Fruit fly (Drosophila melanogaster) whole organism, pupa: Measurements from ENCODE around the gene CG34433.

ENCODE experiments used
- CG10348 ChIP-seq: fragments of 200-800 bp; sonication (Bioruptor generic); IDR thresholded peaks from 2 replicates; pipeline ENCODE4 v1.3.6; 2022; ENCODE audit warnings: missing biosample characterization, missing genetic modification characterization
- CG4496 ChIP-seq: fragments of 200-800 bp; sonication (Bioruptor generic); IDR thresholded peaks from 3 replicates; pipeline ENCODE4 v1.3.6; 2022; ENCODE audit warnings: missing biosample characterization, missing genetic modification characterization
- CG8159 ChIP-seq: fragments of 200-800 bp; sonication (Bioruptor generic); optimal IDR thresholded peaks from 3 replicates; lab custom pipeline; 2018; ENCODE audit warnings: missing biosample characterization, mild to moderate bottlenecking, missing genetic modification characterization, moderate library complexity
- CG9948 ChIP-seq: fragments of 200-800 bp; sonication (Bioruptor generic); optimal IDR thresholded peaks from 2 replicates; lab custom pipeline; 2018; ENCODE audit warnings: missing biosample characterization, mild to moderate bottlenecking, missing genetic modification characterization, moderate library complexity
- Pif1A ChIP-seq: fragments of 200-800 bp; sonication (Bioruptor generic); optimal IDR thresholded peaks from 3 replicates; lab custom pipeline; 2016; ENCODE audit warnings: missing biosample characterization, missing genetic modification characterization
- Snoo ChIP-seq: fragments of 200-800 bp; sonication (Bioruptor generic); optimal IDR thresholded peaks from 3 replicates; lab custom pipeline; 2017; ENCODE audit warnings: missing biosample characterization, mild to moderate bottlenecking, missing genetic modification characterization, inconsistent platforms
- fd96Ca ChIP-seq: fragments of 200-800 bp; sonication (Bioruptor generic); IDR thresholded peaks from 3 replicates; pipeline ENCODE4 v1.3.6; 2022; ENCODE audit warnings: missing biosample characterization, missing genetic modification characterization
- gl ChIP-seq: fragments of 200-800 bp; sonication (Bioruptor generic); optimal IDR thresholded peaks from 2 replicates; lab custom pipeline; 2018; ENCODE audit warnings: missing biosample characterization, mild to moderate bottlenecking, missing genetic modification characterization

- TF ChIP-seq gl (tag; lab: Kevin White, UChicago) = no peak
- TF ChIP-seq CG9948 (tag; lab: Kevin White, UChicago) = no peak
- no peak for TF ChIP-seq CG4496 (GFP tag; lab: Robert Waterston, UW)
- TF ChIP-seq fd96Ca = no peak
- no peak for TF ChIP-seq CG8159 (tag; lab: Kevin White, UChicago)
- no peak for TF ChIP-seq CG10348 (GFP tag; lab: Robert Waterston, UW)
- TF ChIP-seq Snoo (tag; lab: Kevin White, UChicago) = no peak
- TF ChIP-seq Pif1A = no peak
These were observed 45.6 kb downstream of the CG34433 start, which contains the start of gene CG12069 for dm6 chr3R:30695398-30695797.
